Worm (Caenorhabditis elegans) whole organism, L1 larva: ENCODE data around the gene bmy-1.

ENCODE experiments used
- egl-27 ChIP-seq, 2 experiments: fragments of 150-350 bp in 1 of 2; sonication (generic microtip); optimal IDR thresholded peaks; 3 replicates each; lab custom pipeline; 2017 to 2018; ENCODE audit warnings: missing biosample characterization in 2 of 2, missing genetic modification characterization in 2 of 2, missing genetic modification reagents in 2 of 2
- fkh-10 ChIP-seq: sonication (generic microtip); optimal IDR thresholded peaks from 2 replicates; lab custom pipeline; 2017; ENCODE audit warnings: missing biosample characterization, missing genetic modification reagents, missing genetic modification characterization
- fkh-4 ChIP-seq: sonication (generic microtip); optimal IDR thresholded peaks from 2 replicates; lab custom pipeline; 2016; ENCODE audit warnings: missing compliant biosample characterization, missing genetic modification characterization, borderline replicate concordance
- lsy-2 ChIP-seq, 2 experiments: fragments of 150-350 bp; optimal IDR thresholded peaks; 2 replicates each; lab custom pipeline; 2014; ENCODE audit warnings: missing biosample characterization in 2 of 2, missing genetic modification characterization in 2 of 2
- mep-1 ChIP-seq: fragments of 150-350 bp; optimal IDR thresholded peaks from 2 replicates; lab custom pipeline; 2014; ENCODE audit warnings: missing biosample characterization, missing genetic modification characterization
- nhr-237 ChIP-seq: fragments of 150-350 bp; optimal IDR thresholded peaks from 2 replicates; lab custom pipeline; 2014; ENCODE audit warnings: missing biosample characterization, missing genetic modification characterization
- nhr-28 ChIP-seq: fragments of 150-350 bp; optimal IDR thresholded peaks from 2 replicates; lab custom pipeline; 2014; ENCODE audit warnings: missing biosample characterization, missing genetic modification characterization
- nhr-76 ChIP-seq: sonication (generic microtip); optimal IDR thresholded peaks from 2 replicates; lab custom pipeline; 2017; ENCODE audit warnings: missing biosample characterization, missing genetic modification characterization
- snpc-4 ChIP-seq: fragments of 150-350 bp; optimal IDR thresholded peaks from 2 replicates; lab custom pipeline; 2014; ENCODE audit warnings: missing biosample characterization, missing genetic modification characterization
- tlp-1 ChIP-seq: fragments of 150-350 bp; optimal IDR thresholded peaks from 2 replicates; lab custom pipeline; 2014; ENCODE audit warnings: missing biosample characterization, missing genetic modification characterization
- unc-62 ChIP-seq: fragments of 150-350 bp; optimal IDR thresholded peaks from 2 replicates; lab custom pipeline; 2014; ENCODE audit warnings: missing biosample characterization, missing genetic modification reagents, missing genetic modification characterization
- vab-15 ChIP-seq: sonication (generic microtip); optimal IDR thresholded peaks from 2 replicates; lab custom pipeline; 2017; ENCODE audit warnings: missing genotype, mild to moderate bottlenecking, missing genetic modification characterization, missing compliant biosample characterization

ce11 chrII:5342412-5342811 is 16.1 kb upstream of the bmy-1 start:
- TF ChIP-seq vab-15 = no peak
- TF ChIP-seq nhr-28 (tag; lab: Kevin White, UChicago) = no peak
- TF ChIP-seq mep-1 = no peak
- TF ChIP-seq lsy-2 (tag; optimal IDR thresholded peaks at IDR 0.05; lab: Kevin White, UChicago) = no peak
- no peak for TF ChIP-seq fkh-4
- TF ChIP-seq nhr-237 (tag; lab: Kevin White, UChicago) = no peak
- TF ChIP-seq fkh-10 = no peak
- TF ChIP-seq snpc-4 = no peak
- TF ChIP-seq tlp-1 = no peak
- no peak for TF ChIP-seq unc-62 (GFP tag; lab: Kevin White, UChicago)
- no peak for TF ChIP-seq nhr-76 (tag; lab: Kevin White, UChicago)
- no peak for TF ChIP-seq egl-27 (tag; optimal IDR thresholded peaks at IDR 0.05; lab: Kevin White, UChicago)
